Fruit fly (Drosophila melanogaster): ENCODE results near the gene CG10654.
A peak's percentile ranks its signal among the peaks of the same experiment; 100 is the strongest.

The CG10654 gene

DNA sequence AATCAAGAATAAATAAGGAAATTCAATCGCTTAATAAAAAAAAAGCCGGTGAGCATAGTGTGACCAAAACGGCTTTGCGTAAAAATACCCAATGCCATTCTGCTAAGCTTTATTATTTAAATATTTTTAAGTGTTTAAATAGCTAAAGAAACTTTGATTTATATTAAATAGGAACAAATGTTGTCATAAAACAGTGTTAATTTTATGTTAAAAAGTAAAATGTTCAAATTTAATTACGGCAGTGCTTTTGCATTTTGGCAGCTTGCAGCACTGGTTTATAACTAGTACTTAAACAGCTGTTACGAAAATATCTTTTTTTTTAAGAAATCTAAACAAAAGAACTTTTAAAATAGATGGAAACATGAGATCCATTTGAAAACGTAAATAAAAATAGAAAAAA is 6.4 kb downstream of the CG10654 start, which contains the start of the genes CG10638 and CG10681 (continued):
- no peak for TF ChIP-seq insv (GFP tag; optimal IDR thresholded peaks at IDR 0.05)
- no peak for TF ChIP-seq CG8089 (GFP tag; optimal IDR thresholded peaks at IDR 0.05)
- TF ChIP-seq sisA (GFP tag; IDR thresholded peaks at IDR 0.05) = no peak
- no peak for TF ChIP-seq CG4404 (GFP tag; IDR thresholded peaks at IDR 0.05)
- no peak for TF ChIP-seq toy (GFP tag; IDR thresholded peaks at IDR 0.05)
- no peak for TF ChIP-seq CG1233 (GFP tag; optimal IDR thresholded peaks at IDR 0.05)
- no peak for TF ChIP-seq CG8765 (GFP tag; IDR thresholded peaks at IDR 0.05)
- TF ChIP-seq Spps (tag; optimal IDR thresholded peaks at IDR 0.05) = peak; percentile 43
- peak; percentile 34 for TF ChIP-seq CG10431 (GFP tag; optimal IDR thresholded peaks at IDR 0.05)
- TF ChIP-seq CG8944 (GFP tag; optimal IDR thresholded peaks at IDR 0.05) = no peak
- TF ChIP-seq CG7987 (GFP tag; optimal IDR thresholded peaks at IDR 0.05) = no peak
- TF ChIP-seq ase (GFP tag; IDR thresholded peaks at IDR 0.05) = no peak
- TF ChIP-seq CG17186 (GFP tag; optimal IDR thresholded peaks at IDR 0.05) = no peak
- no peak for TF ChIP-seq bcd (GFP tag; optimal IDR thresholded peaks at IDR 0.05)
- no peak for TF ChIP-seq al (GFP tag; IDR thresholded peaks at IDR 0.05)
- TF ChIP-seq HmgD (GFP tag; optimal IDR thresholded peaks at IDR 0.05) = no peak
- TF ChIP-seq rib (GFP tag; IDR thresholded peaks at IDR 0.05) = no peak
- TF ChIP-seq onecut (GFP tag; IDR thresholded peaks at IDR 0.05) = no peak
- no peak for TF ChIP-seq CG10274 (GFP tag; optimal IDR thresholded peaks at IDR 0.05)
- peak; percentile 51; the same call in 1 of the 2 replicates for TF ChIP-seq E2f2 (GFP tag; IDR thresholded peaks at IDR 0.05)
- peak; percentile 64 for TF ChIP-seq row (GFP tag; IDR thresholded peaks at IDR 0.05)
- no peak for TF ChIP-seq CG6654 (GFP tag; optimal IDR thresholded peaks at IDR 0.05)
- no peak for TF ChIP-seq CG7357 (GFP tag; IDR thresholded peaks at IDR 0.05)
- no peak for TF ChIP-seq ssp (GFP tag; IDR thresholded peaks at IDR 0.05)
- peak; percentile 45 for TF ChIP-seq CG13775 (GFP tag; optimal IDR thresholded peaks at IDR 0.05)
- TF ChIP-seq CG10654 (GFP tag; optimal IDR thresholded peaks at IDR 0.05) = peak; percentile 57
- peak; percentile 65 for TF ChIP-seq Max (GFP tag; optimal IDR thresholded peaks at IDR 0.05)
- peak; percentile 61 for TF ChIP-seq gem (tag; optimal IDR thresholded peaks at IDR 0.05)
- TF ChIP-seq Rx (GFP tag; IDR thresholded peaks at IDR 0.05) = no peak
- peak; percentile 30 for TF ChIP-seq CG12104 (GFP tag; optimal IDR thresholded peaks at IDR 0.05)
- TF ChIP-seq CG10321 (GFP tag; IDR thresholded peaks at IDR 0.05) = no peak
- no peak for TF ChIP-seq ci (GFP tag; IDR thresholded peaks at IDR 0.05)
- no peak for TF ChIP-seq Aef1 (GFP tag; IDR thresholded peaks at IDR 0.05)
- no peak for TF ChIP-seq Nf-YA (GFP tag; IDR thresholded peaks at IDR 0.05)
- peak; percentile 49 for TF ChIP-seq CG8924 (tag; optimal IDR thresholded peaks at IDR 0.05)
- peak; percentile 74 for TF ChIP-seq CG15514 (GFP tag; optimal IDR thresholded peaks at IDR 0.05)
- TF ChIP-seq Atf3 (GFP tag; optimal IDR thresholded peaks at IDR 0.05) = no peak
- peak in 1 of 3 experiments; percentile 37 for TF ChIP-seq lola (GFP tag; optimal IDR thresholded peaks at IDR 0.05)
- peak; percentile 53 for TF ChIP-seq grau (tag; optimal IDR thresholded peaks at IDR 0.05)
- TF ChIP-seq CG15601 (tag; optimal IDR thresholded peaks at IDR 0.05) = peak; percentile 31
- no peak for TF ChIP-seq NC2α (GFP tag; optimal IDR thresholded peaks at IDR 0.05)
- TF ChIP-seq CG4360 (GFP tag; IDR thresholded peaks at IDR 0.05) = no peak
- no peak for TF ChIP-seq ttk (GFP tag; IDR thresholded peaks at IDR 0.05)
- no peak for TF ChIP-seq cas (GFP tag; IDR thresholded peaks at IDR 0.05)
- TF ChIP-seq CG17612 (GFP tag; IDR thresholded peaks at IDR 0.05) = no peak
- no peak for TF ChIP-seq Six4 (GFP tag; optimal IDR thresholded peaks at IDR 0.05)
- TF ChIP-seq Sox100B (GFP tag; optimal IDR thresholded peaks at IDR 0.05) = peak; percentile 53
- no peak for TF ChIP-seq GATAe (GFP tag; conservative IDR thresholded peaks at IDR 0.05)
- TF ChIP-seq CG5953 (GFP tag; IDR thresholded peaks at IDR 0.05) = no peak
- TF ChIP-seq Xrp1 (GFP tag; IDR thresholded peaks at IDR 0.05) = peak; percentile 47
- no peak for TF ChIP-seq fd64A (GFP tag; optimal IDR thresholded peaks at IDR 0.05)
- no peak for TF ChIP-seq CG11723 (GFP tag; optimal IDR thresholded peaks at IDR 0.05)
- TF ChIP-seq Atf-2 (GFP tag; optimal IDR thresholded peaks at IDR 0.05) = no peak
